Worm (Caenorhabditis elegans): Measurements from ENCODE around the gene pho-12.

ce11 chrII:5091640-5092243, 31.1 kb upstream of the pho-12 start, which contains the start of gene pld-1:
- TF ChIP-seq ztf-23 (GFP tag; IDR thresholded peaks at IDR 0.05) (no peak), T22C8.4 (GFP tag; IDR thresholded peaks at IDR 0.05) (no peak), klf-2 (GFP tag; conservative IDR thresholded peaks at IDR 0.05) (no peak), flt-1 (GFP tag; IDR thresholded peaks at IDR 0.05) (no peak), ref-1 (GFP tag; conservative IDR thresholded peaks at IDR 0.05) (no peak), cog-1 (tag; optimal IDR thresholded peaks at IDR 0.05) (no peak), ztf-29 (GFP tag; IDR thresholded peaks at IDR 0.05) (no peak)

All from whole organism, midembryonic.